Fruit fly (Drosophila melanogaster) whole organism, adult: Measurements from ENCODE around the gene TrissinR.

ENCODE experiments used
- CG11617 ChIP-seq: fragments of 200-800 bp; sonication (Bioruptor generic); optimal IDR thresholded peaks from 2 replicates; lab custom pipeline; 2017; ENCODE audit warnings: mild to moderate bottlenecking, missing biosample characterization, missing genetic modification reagents, missing genetic modification characterization
- Crg-1 ChIP-seq: fragments of 200-800 bp; sonication (Bioruptor generic); optimal IDR thresholded peaks from 2 replicates; lab custom pipeline; 2016; ENCODE audit warnings: missing biosample characterization, missing genetic modification characterization
- toe ChIP-seq: fragments of 200-800 bp; sonication (Bioruptor generic); optimal IDR thresholded peaks from 2 replicates; lab custom pipeline; 2016; ENCODE audit warnings: missing biosample characterization, missing genetic modification characterization

dm6 chr2L:5884674-5885073 is 60.9 kb downstream of the TrissinR start, which contains the start of the genes Sfp26Ac and CG43185:
- TF ChIP-seq Crg-1 (GFP tag; lab: Kevin White, UChicago) (no peak), toe (no peak), CG11617 (GFP tag; lab: Kevin White, UChicago) (no peak)
